Fruit fly (Drosophila melanogaster): Measurements from ENCODE around the gene CG42564.
A peak's percentile ranks its signal among the peaks of the same experiment; 100 is the strongest.

The CG42564 gene

dm6 chr3R:6409153-6409571, 34.9 kb downstream of the CG42564 start:
- TF ChIP-seq noc (tag; optimal IDR thresholded peaks at IDR 0.05) = no peak

- peak; percentile 97 for TF ChIP-seq noc (tag; optimal IDR thresholded peaks at IDR 0.05)
Measured at dm6 chr3R:6410412-6411225, 36.3 kb downstream of the CG42564 start.

dm6 chr3R:6411454-6412204, 37.4 kb downstream of the CG42564 start:
- TF ChIP-seq noc (tag; optimal IDR thresholded peaks at IDR 0.05) = no peak

dm6 chr3R:6413771-6414438, 39.6 kb downstream of the CG42564 start:
- no peak for TF ChIP-seq noc (tag; optimal IDR thresholded peaks at IDR 0.05)

dm6 chr3R:6414439-6415344, 40.4 kb downstream of the CG42564 start:
- TF ChIP-seq noc (tag; optimal IDR thresholded peaks at IDR 0.05) = no peak

dm6 chr3R:6416242-6416641, 42.0 kb downstream of the CG42564 start:
- TF ChIP-seq noc (tag; optimal IDR thresholded peaks at IDR 0.05) = peak; percentile 33

- no peak for TF ChIP-seq noc (tag; optimal IDR thresholded peaks at IDR 0.05)
Measured at dm6 chr3R:6419103-6419502, 44.8 kb downstream of the CG42564 start.

- no peak for TF ChIP-seq noc (tag; optimal IDR thresholded peaks at IDR 0.05)
Measured at dm6 chr3R:6419942-6420341, 45.7 kb downstream of the CG42564 start.

- TF ChIP-seq noc (tag; optimal IDR thresholded peaks at IDR 0.05) = no peak
Measured at dm6 chr3R:6421263-6421662, 47.0 kb downstream of the CG42564 start.

- no peak for TF ChIP-seq noc (tag; optimal IDR thresholded peaks at IDR 0.05)
Measured at dm6 chr3R:6421712-6422141, 47.5 kb downstream of the CG42564 start.

dm6 chr3R:6423128-6423527, 48.9 kb downstream of the CG42564 start:
- peak; percentile 11 for TF ChIP-seq noc (tag; optimal IDR thresholded peaks at IDR 0.05)

dm6 chr3R:6423984-6424602, 49.8 kb downstream of the CG42564 start:
- TF ChIP-seq noc (tag; optimal IDR thresholded peaks at IDR 0.05) = peak; percentile 94

dm6 chr3R:6425454-6426156, 51.3 kb downstream of the CG42564 start:
- no peak for TF ChIP-seq noc (tag; optimal IDR thresholded peaks at IDR 0.05)

dm6 chr3R:6426173-6426899, 52.1 kb downstream of the CG42564 start:
- TF ChIP-seq noc (tag; optimal IDR thresholded peaks at IDR 0.05) = no peak

Measured in whole organism, larva.